Worm (Caenorhabditis elegans): Measurements from ENCODE around the gene str-185.

DNA sequence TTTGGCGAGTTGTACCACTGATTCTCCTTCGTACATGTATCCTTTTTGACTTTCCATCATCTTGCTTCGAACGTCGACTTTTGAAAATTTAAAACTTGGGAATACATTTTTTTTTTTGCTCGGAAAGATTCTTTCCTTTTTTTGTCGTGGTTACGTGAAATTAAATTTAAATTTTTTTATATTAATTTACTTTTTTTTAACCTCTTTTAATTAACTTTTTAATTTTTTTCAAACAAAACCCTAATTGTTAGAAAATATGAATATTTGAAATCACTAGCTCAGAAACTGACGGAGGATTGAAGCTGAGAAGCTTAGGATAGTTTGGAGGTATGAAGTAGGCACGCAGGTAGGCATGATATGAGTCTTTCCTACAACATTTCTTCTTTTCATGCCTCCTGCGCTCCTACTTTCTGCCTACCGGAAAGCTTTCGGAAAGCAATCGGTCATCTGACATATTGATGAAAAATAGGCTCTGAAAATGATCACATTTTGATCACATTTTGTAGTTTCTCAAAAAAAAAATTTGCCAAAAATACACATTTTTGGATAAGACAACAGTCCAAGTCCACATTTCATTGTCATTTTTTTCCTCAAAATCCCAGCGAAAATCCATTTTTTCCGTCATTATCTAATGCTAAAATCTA is 4.8 kb upstream of the str-185 start, which contains the start of the genes R08C7.8 and R08C7.4:
- TF ChIP-seq cog-1 (tag; optimal IDR thresholded peaks at IDR 0.05) (no peak), flt-1 (GFP tag; IDR thresholded peaks at IDR 0.05) (no peak), ref-1 (GFP tag; conservative IDR thresholded peaks at IDR 0.05) (no peak), klf-2 (GFP tag; conservative IDR thresholded peaks at IDR 0.05) (no peak), T22C8.4 (GFP tag; IDR thresholded peaks at IDR 0.05) (no peak), tab-1 (GFP tag; IDR thresholded peaks at IDR 0.05) (no peak)

Measured in whole organism, midembryonic.